Fruit fly (Drosophila melanogaster) whole organism, embryonic: ENCODE measurements around the gene CG7557.

ENCODE experiments used
- Ada2b ChIP-seq: fragments of 200-800 bp; sonication (Bioruptor generic); IDR thresholded peaks from 2 replicates; pipeline ENCODE4 v1.3.6; 2022; ENCODE audit warnings: missing biosample characterization, missing genetic modification characterization
- Antp ChIP-seq: fragments of 200-800 bp; sonication (Bioruptor generic); optimal IDR thresholded peaks from 3 replicates; lab custom pipeline; 2016; ENCODE audit warnings: missing biosample characterization, missing genetic modification characterization
- Atf3 ChIP-seq: fragments of 200-800 bp; sonication (Bioruptor generic); optimal IDR thresholded peaks from 3 replicates; lab custom pipeline; 2016; ENCODE audit warnings: missing biosample characterization, missing genetic modification characterization
- B-H1 ChIP-seq: fragments of 200-800 bp; sonication (Bioruptor generic); IDR thresholded peaks from 3 replicates; pipeline ENCODE4 v1.3.6; 2022; ENCODE audit warnings: missing biosample characterization, missing genetic modification characterization
- CG10959 ChIP-seq: fragments of 200-800 bp; sonication (Bioruptor generic); IDR thresholded peaks from 2 replicates; pipeline ENCODE4 v1.3.6; 2022; ENCODE audit warnings: missing biosample characterization, missing genetic modification characterization
- CG11093 ChIP-seq: fragments of 200-800 bp; sonication (Bioruptor generic); IDR thresholded peaks from 3 replicates; pipeline ENCODE4 v1.3.6; 2022; ENCODE audit warnings: missing biosample characterization, missing genetic modification characterization
- CG11696 ChIP-seq: fragments of 200-800 bp; sonication (Bioruptor generic); IDR thresholded peaks from 2 replicates; pipeline ENCODE4 v1.3.6; 2022; ENCODE audit warnings: missing biosample characterization, missing genetic modification characterization
- CG1233 ChIP-seq: fragments of 200-800 bp; sonication (Bioruptor generic); optimal IDR thresholded peaks from 4 replicates; lab custom pipeline; 2018; ENCODE audit warnings: missing biosample characterization, mild to moderate bottlenecking, missing genetic modification characterization
- CG14050 ChIP-seq: fragments of 200-800 bp; sonication (Bioruptor generic); IDR thresholded peaks from 3 replicates; pipeline ENCODE4 v1.3.6; 2022; ENCODE audit warnings: missing biosample characterization, missing genetic modification characterization
- CG14860 ChIP-seq: fragments of 200-800 bp; sonication (Bioruptor generic); IDR thresholded peaks from 3 replicates; pipeline ENCODE4 v1.3.6; 2022; ENCODE audit warnings: missing biosample characterization, missing genetic modification characterization; ENCODE audit not compliant: partially characterized antibody
- CG1602 ChIP-seq: fragments of 200-800 bp; sonication (Bioruptor generic); optimal IDR thresholded peaks from 3 replicates; lab custom pipeline; 2016; ENCODE audit warnings: missing biosample characterization, missing genetic modification characterization
- CG17359 ChIP-seq: fragments of 200-800 bp; sonication (Bioruptor generic); optimal IDR thresholded peaks from 3 replicates; lab custom pipeline; 2018; ENCODE audit warnings: missing biosample characterization, mild to moderate bottlenecking, missing genetic modification characterization, moderate library complexity
- CG31388 ChIP-seq: fragments of 200-800 bp; sonication (Bioruptor generic); optimal IDR thresholded peaks from 2 replicates; lab custom pipeline; 2016; ENCODE audit warnings: missing biosample characterization, missing genetic modification characterization
- CG32772 ChIP-seq: fragments of 200-800 bp; sonication (Bioruptor generic); IDR thresholded peaks from 2 replicates; pipeline ENCODE4 v1.3.6; 2022; ENCODE audit warnings: missing biosample characterization, missing genetic modification characterization
- CG33213 ChIP-seq: fragments of 200-800 bp; sonication (Bioruptor generic); optimal IDR thresholded peaks from 3 replicates; lab custom pipeline; 2016; ENCODE audit warnings: missing biosample characterization, missing genetic modification characterization
- CG34376 ChIP-seq: fragments of 200-800 bp; sonication (Bioruptor generic); optimal IDR thresholded peaks from 2 replicates; lab custom pipeline; 2018; ENCODE audit warnings: missing biosample characterization, mild to moderate bottlenecking, missing genetic modification characterization
- CG4404 ChIP-seq: fragments of 200-800 bp; sonication (Bioruptor generic); IDR thresholded peaks from 2 replicates; pipeline ENCODE4 v1.3.6; 2022; ENCODE audit warnings: missing biosample characterization, missing genetic modification characterization
- CG5953 ChIP-seq: fragments of 200-800 bp; sonication (Bioruptor generic); IDR thresholded peaks from 2 replicates; pipeline ENCODE4 v1.3.6; 2022; ENCODE audit warnings: missing biosample characterization, missing genetic modification characterization
- CG6654 ChIP-seq: fragments of 200-800 bp; sonication (Bioruptor generic); optimal IDR thresholded peaks from 2 replicates; lab custom pipeline; 2017; ENCODE audit warnings: missing biosample characterization, mild to moderate bottlenecking, missing genetic modification characterization
- CG7745 ChIP-seq: fragments of 200-800 bp; sonication (Bioruptor generic); optimal IDR thresholded peaks from 2 replicates; lab custom pipeline; 2018; ENCODE audit warnings: missing biosample characterization, mild to moderate bottlenecking, missing genetic modification characterization, moderate library complexity
- CG7987 ChIP-seq: fragments of 200-800 bp; sonication (Bioruptor generic); optimal IDR thresholded peaks from 2 replicates; lab custom pipeline; 2018; ENCODE audit warnings: missing biosample characterization, mild to moderate bottlenecking, missing genetic modification characterization, moderate library complexity
- E2f2 ChIP-seq: fragments of 200-800 bp; sonication (Bioruptor generic); IDR thresholded peaks from 2 replicates; pipeline ENCODE4 v1.3.6; 2022; ENCODE audit warnings: missing biosample characterization, missing genetic modification characterization
- Eip74EF ChIP-seq, 2 experiments: fragments of 200-800 bp in 1 of 2; fragments of >200 bp in 1 of 2; sonication (Bioruptor generic) in 1 of 2; optimal IDR thresholded peaks; 2 replicates each; lab custom pipeline; 2017 to 2019; ENCODE audit warnings: missing biosample characterization in 2 of 2, missing genetic modification characterization in 2 of 2, mild to moderate bottlenecking in 1 of 2, moderate library complexity in 1 of 2
- Elba2 ChIP-seq: fragments of 200-800 bp; sonication (Bioruptor generic); optimal IDR thresholded peaks from 3 replicates; lab custom pipeline; 2016; ENCODE audit warnings: missing biosample characterization, missing genetic modification characterization
- Hsf ChIP-seq: fragments of 200-800 bp; sonication (Bioruptor generic); optimal IDR thresholded peaks from 3 replicates; lab custom pipeline; 2016; ENCODE audit warnings: missing biosample characterization, missing genetic modification characterization
- Mad ChIP-seq: fragments of 200-800 bp; sonication (Bioruptor generic); optimal IDR thresholded peaks from 2 replicates; lab custom pipeline; 2016; ENCODE audit warnings: missing biosample characterization, missing genetic modification characterization
- Mes4 ChIP-seq: fragments of 200-800 bp; sonication (Bioruptor generic); optimal IDR thresholded peaks from 2 replicates; lab custom pipeline; 2016; ENCODE audit warnings: missing biosample characterization, missing genetic modification characterization
- Oaz ChIP-seq: fragments of 200-800 bp; sonication (Bioruptor generic); IDR thresholded peaks from 2 replicates; pipeline ENCODE4 v1.3.6; 2022; ENCODE audit warnings: missing biosample characterization, missing genetic modification characterization
- Oli ChIP-seq: fragments of 200-800 bp; sonication (Bioruptor generic); optimal IDR thresholded peaks from 2 replicates; lab custom pipeline; 2018; ENCODE audit warnings: missing biosample characterization, mild to moderate bottlenecking, missing genetic modification characterization, moderate library complexity
- Sox100B ChIP-seq: fragments of 200-800 bp; sonication (Bioruptor generic); optimal IDR thresholded peaks from 3 replicates; lab custom pipeline; 2018; ENCODE audit warnings: missing biosample characterization, mild to moderate bottlenecking, missing genetic modification characterization
- Ssrp ChIP-seq: fragments of 200-800 bp; sonication (Bioruptor generic); optimal IDR thresholded peaks from 2 replicates; lab custom pipeline; 2018; ENCODE audit warnings: missing biosample characterization, mild to moderate bottlenecking, missing genetic modification characterization, moderate library complexity
- Taf1 ChIP-seq: fragments of 200-800 bp; sonication (Bioruptor generic); IDR thresholded peaks from 2 replicates; pipeline ENCODE4 v1.3.6; 2022; ENCODE audit warnings: missing biosample characterization, missing genetic modification characterization
- Trl ChIP-seq, 3 experiments: fragments of >200 bp in 2 of 3; fragments of 200-800 bp in 1 of 3; sonication (Bioruptor generic) in 1 of 3; optimal IDR thresholded peaks; 2 replicates in 1 of 3; 3 replicates in 2 of 3; lab custom pipeline; 2016 to 2017; ENCODE audit warnings: missing biosample characterization in 1 of 3, missing genetic modification characterization in 1 of 3
- ab ChIP-seq: fragments of 200-800 bp; sonication (Bioruptor generic); optimal IDR thresholded peaks from 2 replicates; lab custom pipeline; 2016; ENCODE audit warnings: missing biosample characterization, missing genetic modification characterization
- corto ChIP-seq: fragments of 200-800 bp; sonication (Bioruptor generic); optimal IDR thresholded peaks from 2 replicates; lab custom pipeline; 2016; ENCODE audit warnings: missing biosample characterization, mild to moderate bottlenecking, missing genetic modification characterization, moderate library complexity
- dimm ChIP-seq: fragments of 200-800 bp; sonication (Bioruptor generic); IDR thresholded peaks from 2 replicates; pipeline ENCODE4 v1.3.6; 2022; ENCODE audit warnings: missing biosample characterization, missing genetic modification characterization
- dm ChIP-seq: fragments of 200-800 bp; sonication (Bioruptor generic); optimal IDR thresholded peaks from 3 replicates; lab custom pipeline; 2016; ENCODE audit warnings: missing biosample characterization, missing genetic modification characterization
- ind ChIP-seq: fragments of 200-800 bp; sonication (Bioruptor generic); optimal IDR thresholded peaks from 3 replicates; lab custom pipeline; 2016; ENCODE audit warnings: missing biosample characterization, missing genetic modification characterization
- inv ChIP-seq: fragments of 200-800 bp; sonication (Bioruptor generic); IDR thresholded peaks from 2 replicates; pipeline ENCODE4 v1.3.6; 2022; ENCODE audit warnings: missing biosample characterization, missing genetic modification characterization; ENCODE audit not compliant: partially characterized antibody
- jing ChIP-seq: fragments of 200-800 bp; sonication (Bioruptor generic); optimal IDR thresholded peaks from 2 replicates; lab custom pipeline; 2018; ENCODE audit warnings: missing biosample characterization, mild to moderate bottlenecking, missing genetic modification characterization
- lilli ChIP-seq: fragments of 200-800 bp; sonication (Bioruptor generic); optimal IDR thresholded peaks from 3 replicates; lab custom pipeline; 2016; ENCODE audit warnings: missing biosample characterization, missing genetic modification characterization
- oc ChIP-seq: fragments of 200-800 bp; sonication (Bioruptor generic); optimal IDR thresholded peaks from 2 replicates; lab custom pipeline; 2018; ENCODE audit warnings: missing biosample characterization, mild to moderate bottlenecking, missing genetic modification characterization, moderate library complexity
- p53 ChIP-seq: fragments of 200-800 bp; sonication (Bioruptor generic); optimal IDR thresholded peaks from 2 replicates; lab custom pipeline; 2016; ENCODE audit warnings: missing biosample characterization, missing genetic modification characterization
- pzg ChIP-seq: fragments of 200-800 bp; sonication (Bioruptor generic); optimal IDR thresholded peaks from 3 replicates; lab custom pipeline; 2018; ENCODE audit warnings: missing biosample characterization, mild to moderate bottlenecking, missing genetic modification characterization, moderate library complexity
- seq ChIP-seq: fragments of 200-800 bp; sonication (Bioruptor generic); IDR thresholded peaks from 2 replicates; pipeline ENCODE4 v1.3.6; 2022; ENCODE audit warnings: missing biosample characterization, missing genetic modification characterization
- sima ChIP-seq: fragments of 200-800 bp; sonication (Bioruptor generic); optimal IDR thresholded peaks from 2 replicates; lab custom pipeline; 2016; ENCODE audit warnings: missing biosample characterization, missing genetic modification characterization
- tio ChIP-seq: fragments of 200-800 bp; sonication (Bioruptor generic); optimal IDR thresholded peaks from 2 replicates; lab custom pipeline; 2017; ENCODE audit warnings: missing biosample characterization, missing genetic modification characterization, inconsistent platforms
- trem ChIP-seq: fragments of 200-800 bp; optimal IDR thresholded peaks from 3 replicates; lab custom pipeline; 2019; ENCODE audit warnings: missing biosample characterization, mild to moderate bottlenecking, missing genetic modification characterization, moderate library complexity
- vvl ChIP-seq: fragments of 200-800 bp; sonication (Bioruptor generic); IDR thresholded peaks from 2 replicates; pipeline ENCODE4 v1.3.6; 2022; ENCODE audit warnings: missing biosample characterization, missing genetic modification characterization
- zen2 ChIP-seq: fragments of 200-800 bp; sonication (Bioruptor generic); IDR thresholded peaks from 3 replicates; pipeline ENCODE4 v1.3.6; 2022; ENCODE audit warnings: missing biosample characterization, missing genetic modification characterization; ENCODE audit not compliant: partially characterized antibody

The CG7557 gene

DNA sequence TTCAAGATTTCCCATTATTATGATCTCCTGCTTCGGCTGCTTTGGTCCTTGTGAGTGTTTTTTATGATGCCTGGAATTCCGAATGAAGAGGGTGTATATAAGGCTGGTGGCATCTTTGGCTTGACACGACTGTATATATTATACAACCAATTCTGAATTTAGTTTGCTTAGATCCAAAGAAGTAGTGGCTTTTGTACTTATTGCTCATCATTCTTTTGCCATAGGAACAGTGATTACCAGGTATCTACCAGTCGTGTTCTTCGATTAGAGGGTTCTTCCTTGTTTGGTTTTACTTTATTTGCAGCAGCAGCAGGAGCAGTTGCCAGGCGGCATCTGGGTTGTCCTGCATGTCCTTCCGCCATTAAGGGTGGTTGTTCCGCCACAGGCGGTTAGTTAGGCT is 41.4 kb upstream of the CG7557 start (continued):
- no peak for TF ChIP-seq Eip74EF (GFP tag; optimal IDR thresholded peaks at IDR 0.05; lab: Kevin White, UChicago)
- peak; percentile 57 for TF ChIP-seq Hsf (GFP tag; lab: Kevin White, UChicago)
- TF ChIP-seq jing: peak; percentile 46
- TF ChIP-seq CG1602 (GFP tag; lab: Kevin White, UChicago): peak; percentile 55
- peak; percentile 42; the same call in 1 of the 2 replicates for TF ChIP-seq Ada2b (GFP tag; lab: Robert Waterston, UW)
- 0 out of 2 replicates have a peak, but pooled peaks have one; percentile 7 for TF ChIP-seq Oaz
- no peak for TF ChIP-seq CG34376 (GFP tag; lab: Kevin White, UChicago)
- TF ChIP-seq Trl (optimal IDR thresholded peaks at IDR 0.05; lab: Kevin White, UChicago): no peak
- TF ChIP-seq Trl (GFP tag; optimal IDR thresholded peaks at IDR 0.05; lab: Kevin White, UChicago): peak; percentile 58
- TF ChIP-seq CG4404 (GFP tag; lab: Robert Waterston, UW): peak; percentile 88
- no peak for TF ChIP-seq Atf3 (GFP tag; lab: Kevin White, UChicago)
- TF ChIP-seq CG17359 (tag; lab: Kevin White, UChicago): peak; percentile 58
- peak; percentile 40; the same call in 1 of the 2 replicates for TF ChIP-seq E2f2 (GFP tag; lab: Robert Waterston, UW)
- peak; percentile 13; the same call in 1 of the 2 replicates for TF ChIP-seq CG11696 (GFP tag; lab: Robert Waterston, UW)
- no peak for TF ChIP-seq dimm (GFP tag; lab: Robert Waterston, UW)
- no peak; the same call in 1 of the 2 replicates for TF ChIP-seq CG5953 (GFP tag; lab: Robert Waterston, UW)
- TF ChIP-seq inv (GFP tag; lab: Robert Waterston, UW): no peak
- TF ChIP-seq sima (GFP tag; lab: Kevin White, UChicago): no peak
- TF ChIP-seq ab: no peak
- TF ChIP-seq CG7745 (tag; lab: Kevin White, UChicago): no peak
- TF ChIP-seq ind (GFP tag; lab: Kevin White, UChicago): peak; percentile 43
- no peak for TF ChIP-seq corto (GFP tag; lab: Kevin White, UChicago)
- TF ChIP-seq pzg (GFP tag; lab: Kevin White, UChicago): no peak
- peak; percentile 65 for TF ChIP-seq lilli (GFP tag; lab: Kevin White, UChicago)
- no peak for TF ChIP-seq CG6654 (GFP tag; lab: Kevin White, UChicago)
- peak; percentile 20 for TF ChIP-seq Mes4 (GFP tag; lab: Kevin White, UChicago)
- TF ChIP-seq Taf1: no peak; the same call in 1 of the 2 replicates
- TF ChIP-seq CG11093: peak; percentile 57; the same call in 1 of the 3 replicates
- no peak for TF ChIP-seq zen2 (GFP tag; lab: Robert Waterston, UW)
- TF ChIP-seq p53: no peak
- peak; percentile 78 for TF ChIP-seq vvl (GFP tag; lab: Robert Waterston, UW)
- TF ChIP-seq B-H1 (GFP tag; lab: Robert Waterston, UW): peak; percentile 17; the same call in 1 of the 3 replicates
- peak; percentile 49 for TF ChIP-seq Ssrp (tag; lab: Kevin White, UChicago)
- no peak for TF ChIP-seq CG1233 (GFP tag; lab: Kevin White, UChicago)
- TF ChIP-seq seq (GFP tag; lab: Robert Waterston, UW): 0 out of 2 replicates have a peak, but pooled peaks have one; percentile 21
- TF ChIP-seq CG14860 (GFP tag; lab: Robert Waterston, UW): no peak
- no peak for TF ChIP-seq Elba2 (GFP tag; lab: Kevin White, UChicago)
- TF ChIP-seq CG14050 (GFP tag; lab: Robert Waterston, UW): peak; percentile 27; the same call in 1 of the 3 replicates
- peak; percentile 68 for TF ChIP-seq Oli
- no peak for TF ChIP-seq oc (tag; lab: Kevin White, UChicago)
- TF ChIP-seq CG7987: no peak
- peak; percentile 55 for TF ChIP-seq Mad (GFP tag; lab: Kevin White, UChicago)
- TF ChIP-seq tio (GFP tag; lab: Kevin White, UChicago): peak; percentile 46
- peak; percentile 62 for TF ChIP-seq Antp
- TF ChIP-seq CG10959: peak; percentile 61
- TF ChIP-seq CG33213 (GFP tag; lab: Kevin White, UChicago): peak; percentile 23
- peak; percentile 7 for TF ChIP-seq dm (GFP tag; lab: Kevin White, UChicago)
- no peak for TF ChIP-seq trem (tag; lab: Kevin White, UChicago)
- peak; percentile 29 for TF ChIP-seq Sox100B (GFP tag; lab: Kevin White, UChicago)
- peak; percentile 65 for TF ChIP-seq CG32772 (GFP tag; lab: Robert Waterston, UW)
- no peak for TF ChIP-seq CG31388 (GFP tag; lab: Kevin White, UChicago)
